Worm (Caenorhabditis elegans) whole organism, L1 larva: ENCODE results near the gene C16A3.2.

ENCODE experiments used
- C04F5.9 ChIP-seq: sonication (generic microtip); optimal IDR thresholded peaks from 2 replicates; lab custom pipeline; 2016; ENCODE audit warnings: missing genetic modification characterization, missing compliant biosample characterization
- C16A3.4 ChIP-seq: fragments of 150-350 bp; optimal IDR thresholded peaks from 2 replicates; lab custom pipeline; 2014; ENCODE audit warnings: missing biosample characterization, missing genetic modification characterization
- C34B4.2 ChIP-seq: sonication (generic microtip); optimal IDR thresholded peaks from 2 replicates; lab custom pipeline; 2017; ENCODE audit warnings: mild to moderate bottlenecking, missing genetic modification characterization, missing compliant biosample characterization
- aha-1 ChIP-seq: fragments of 150-350 bp; optimal IDR thresholded peaks from 2 replicates; lab custom pipeline; 2014; ENCODE audit warnings: missing biosample characterization, missing genetic modification characterization
- blmp-1 ChIP-seq: fragments of 150-350 bp; optimal IDR thresholded peaks from 2 replicates; lab custom pipeline; 2014; ENCODE audit warnings: missing biosample characterization, missing genetic modification characterization
- ceh-8 ChIP-seq: fragments of 200-800 bp; sonication (Bioruptor generic); optimal IDR thresholded peaks from 2 replicates; lab custom pipeline; 2018; ENCODE audit warnings: mild to moderate bottlenecking, missing genetic modification characterization, moderate library complexity, missing compliant biosample characterization
- ceh-82 ChIP-seq, 3 experiments: fragments of 150-350 bp in 1 of 3; sonication (generic microtip) in 2 of 3; optimal IDR thresholded peaks; 2 replicates each; lab custom pipeline; 2014 to 2017; ENCODE audit warnings: missing biosample characterization in 3 of 3, missing genetic modification characterization in 3 of 3
- ceh-88 ChIP-seq: fragments of 200-800 bp; sonication (Bioruptor generic); IDR thresholded peaks from 2 replicates; pipeline ENCODE4 v1.3.6; 2022; ENCODE audit warnings: missing genetic modification characterization, missing compliant biosample characterization
- ceh-90 ChIP-seq: sonication (generic microtip); optimal IDR thresholded peaks from 2 replicates; lab custom pipeline; 2016; ENCODE audit warnings: missing genetic modification characterization, missing compliant biosample characterization
- ces-1 ChIP-seq: fragments of 150-350 bp; optimal IDR thresholded peaks from 2 replicates; lab custom pipeline; 2014; ENCODE audit warnings: missing biosample characterization, missing genetic modification reagents, missing genetic modification characterization
- dpl-1 ChIP-seq, 3 experiments: fragments of 150-350 bp in 2 of 3; sonication (generic microtip) in 1 of 3; optimal IDR thresholded peaks; 2 replicates each; lab custom pipeline; 2014 to 2017; ENCODE audit warnings: missing biosample characterization in 3 of 3, missing genetic modification characterization in 3 of 3, missing genetic modification reagents in 3 of 3
- dsc-1 ChIP-seq: sonication (generic microtip); optimal IDR thresholded peaks from 2 replicates; lab custom pipeline; 2016; ENCODE audit warnings: mild to moderate bottlenecking, missing genetic modification characterization, missing compliant biosample characterization
- efl-3 ChIP-seq: fragments of 200-800 bp; sonication (Bioruptor generic); optimal IDR thresholded peaks from 2 replicates; lab custom pipeline; 2018; ENCODE audit warnings: mild to moderate bottlenecking, missing genetic modification characterization, missing compliant biosample characterization
- egl-13 ChIP-seq: sonication (generic microtip); optimal IDR thresholded peaks from 2 replicates; lab custom pipeline; 2016; ENCODE audit warnings: missing genotype, missing genetic modification reagents, missing genetic modification characterization, missing compliant biosample characterization
- egl-27 ChIP-seq, 2 experiments: fragments of 150-350 bp in 1 of 2; sonication (generic microtip); optimal IDR thresholded peaks; 3 replicates each; lab custom pipeline; 2017 to 2018; ENCODE audit warnings: missing biosample characterization in 2 of 2, missing genetic modification characterization in 2 of 2, missing genetic modification reagents in 2 of 2
- fkh-10 ChIP-seq: sonication (generic microtip); optimal IDR thresholded peaks from 2 replicates; lab custom pipeline; 2017; ENCODE audit warnings: missing biosample characterization, missing genetic modification reagents, missing genetic modification characterization
- fkh-8 ChIP-seq: sonication (generic microtip); optimal IDR thresholded peaks from 2 replicates; lab custom pipeline; 2016; ENCODE audit warnings: mild to moderate bottlenecking, missing genetic modification characterization, missing compliant biosample characterization
- fos-1 ChIP-seq: fragments of 150-350 bp; optimal IDR thresholded peaks from 2 replicates; lab custom pipeline; 2014; ENCODE audit warnings: missing biosample characterization, missing genetic modification characterization
- grh-1 ChIP-seq: fragments of 200-800 bp; sonication (Bioruptor generic); IDR thresholded peaks from 2 replicates; pipeline ENCODE4 v1.3.6; 2022; ENCODE audit warnings: missing genetic modification reagents, missing genetic modification characterization, missing compliant biosample characterization
- hlh-17 ChIP-seq: fragments of 200-800 bp; sonication (Bioruptor generic); optimal IDR thresholded peaks from 2 replicates; lab custom pipeline; 2018; ENCODE audit warnings: missing genetic modification characterization, mild to moderate bottlenecking, missing compliant biosample characterization, moderate library complexity, borderline replicate concordance
- hlh-4 ChIP-seq: sonication (generic microtip); optimal IDR thresholded peaks from 2 replicates; lab custom pipeline; 2016; ENCODE audit warnings: mild to moderate bottlenecking, missing genetic modification characterization, missing compliant biosample characterization
- irx-1 ChIP-seq: sonication (generic microtip); optimal IDR thresholded peaks from 2 replicates; lab custom pipeline; 2016; ENCODE audit warnings: missing genetic modification characterization, missing compliant biosample characterization
- isw-1 ChIP-seq: fragments of 200-800 bp; sonication (Bioruptor generic); IDR thresholded peaks from 2 replicates; pipeline ENCODE4 v1.3.6; 2022; ENCODE audit warnings: missing genetic modification characterization, missing compliant biosample characterization
- jun-1 ChIP-seq: fragments of 150-350 bp; optimal IDR thresholded peaks from 2 replicates; lab custom pipeline; 2014; ENCODE audit warnings: missing biosample characterization, missing genetic modification reagents, missing genetic modification characterization
- lin-35 ChIP-seq, 2 experiments: fragments of 150-350 bp; optimal IDR thresholded peaks; 2 replicates each; lab custom pipeline; 2014; ENCODE audit warnings: missing biosample characterization in 2 of 2, missing genetic modification characterization in 2 of 2, missing genetic modification reagents in 2 of 2
- lin-39 ChIP-seq: fragments of 150-350 bp; optimal IDR thresholded peaks from 2 replicates; lab custom pipeline; 2014; ENCODE audit warnings: missing biosample characterization, missing genetic modification reagents, missing genetic modification characterization
- lir-3 ChIP-seq: sonication (generic microtip); optimal IDR thresholded peaks from 2 replicates; lab custom pipeline; 2016; ENCODE audit warnings: mild to moderate bottlenecking, missing genetic modification characterization, moderate library complexity, missing compliant biosample characterization; ENCODE audit not compliant: poor library complexity
- mep-1 ChIP-seq: fragments of 150-350 bp; optimal IDR thresholded peaks from 2 replicates; lab custom pipeline; 2014; ENCODE audit warnings: missing biosample characterization, missing genetic modification characterization
- nhr-20 ChIP-seq: sonication (generic microtip); optimal IDR thresholded peaks from 2 replicates; lab custom pipeline; 2016; ENCODE audit warnings: mild to moderate bottlenecking, missing genetic modification characterization, missing compliant biosample characterization
- nhr-237 ChIP-seq: fragments of 150-350 bp; optimal IDR thresholded peaks from 2 replicates; lab custom pipeline; 2014; ENCODE audit warnings: missing biosample characterization, missing genetic modification characterization
- nhr-47 ChIP-seq: sonication (generic microtip); optimal IDR thresholded peaks from 2 replicates; lab custom pipeline; 2016; ENCODE audit warnings: mild to moderate bottlenecking, missing genetic modification characterization, moderate library complexity, missing compliant biosample characterization
- nhr-71 ChIP-seq: sonication (generic microtip); optimal IDR thresholded peaks from 2 replicates; lab custom pipeline; 2016; ENCODE audit warnings: mild to moderate bottlenecking, missing genetic modification characterization, moderate library complexity, missing compliant biosample characterization
- nhr-77 ChIP-seq: fragments of 150-350 bp; optimal IDR thresholded peaks from 2 replicates; lab custom pipeline; 2014; ENCODE audit warnings: missing biosample characterization, missing genetic modification characterization
- pag-3 ChIP-seq: sonication (generic microtip); optimal IDR thresholded peaks from 2 replicates; lab custom pipeline; 2017; ENCODE audit warnings: missing genetic modification characterization, mild to moderate bottlenecking, missing compliant biosample characterization, antibody characterized with exemption, borderline replicate concordance; ENCODE audit not compliant: insufficient read depth
- pqm-1 ChIP-seq: sonication (generic microtip); optimal IDR thresholded peaks from 3 replicates; lab custom pipeline; 2017; ENCODE audit warnings: missing biosample characterization, missing genetic modification characterization
- rnt-1 ChIP-seq: sonication (generic microtip); optimal IDR thresholded peaks from 2 replicates; lab custom pipeline; 2016; ENCODE audit warnings: mild to moderate bottlenecking, missing genetic modification characterization, moderate library complexity, missing compliant biosample characterization
- snpc-4 ChIP-seq: fragments of 150-350 bp; optimal IDR thresholded peaks from 2 replicates; lab custom pipeline; 2014; ENCODE audit warnings: missing biosample characterization, missing genetic modification characterization
- snu-23 ChIP-seq: sonication (generic microtip); optimal IDR thresholded peaks from 2 replicates; lab custom pipeline; 2016; ENCODE audit warnings: missing genetic modification characterization, missing compliant biosample characterization
- sox-4 ChIP-seq: sonication (generic microtip); optimal IDR thresholded peaks from 2 replicates; lab custom pipeline; 2016; ENCODE audit warnings: missing genetic modification characterization, missing compliant biosample characterization
- sptf-1 ChIP-seq: fragments of 150-350 bp; optimal IDR thresholded peaks from 2 replicates; lab custom pipeline; 2014; ENCODE audit warnings: missing biosample characterization, missing genetic modification characterization
- swsn-7 ChIP-seq: sonication (generic microtip); optimal IDR thresholded peaks from 2 replicates; lab custom pipeline; 2016; ENCODE audit warnings: missing genetic modification characterization, missing compliant biosample characterization
- tbx-2 ChIP-seq: sonication (generic microtip); optimal IDR thresholded peaks from 2 replicates; lab custom pipeline; 2016; ENCODE audit warnings: missing genetic modification characterization, missing compliant biosample characterization
- unc-130 ChIP-seq: fragments of 150-350 bp; optimal IDR thresholded peaks from 2 replicates; lab custom pipeline; 2017; ENCODE audit warnings: missing biosample characterization, missing genetic modification characterization, inconsistent platforms
- unc-30 ChIP-seq: sonication (generic microtip); optimal IDR thresholded peaks from 2 replicates; lab custom pipeline; 2017; ENCODE audit warnings: missing biosample characterization, missing genetic modification characterization
- unc-86 ChIP-seq: sonication (generic microtip); optimal IDR thresholded peaks from 2 replicates; lab custom pipeline; 2016; ENCODE audit warnings: missing genetic modification characterization, missing compliant biosample characterization
- unc-98 ChIP-seq: fragments of 200-800 bp; sonication (Bioruptor generic); IDR thresholded peaks from 2 replicates; pipeline ENCODE4 v1.3.6; 2022; ENCODE audit warnings: missing genetic modification characterization, missing compliant biosample characterization
- ztf-4 ChIP-seq: fragments of 150-350 bp; optimal IDR thresholded peaks from 2 replicates; lab custom pipeline; 2014; ENCODE audit warnings: missing biosample characterization, missing genetic modification characterization

The C16A3.2 gene

DNA sequence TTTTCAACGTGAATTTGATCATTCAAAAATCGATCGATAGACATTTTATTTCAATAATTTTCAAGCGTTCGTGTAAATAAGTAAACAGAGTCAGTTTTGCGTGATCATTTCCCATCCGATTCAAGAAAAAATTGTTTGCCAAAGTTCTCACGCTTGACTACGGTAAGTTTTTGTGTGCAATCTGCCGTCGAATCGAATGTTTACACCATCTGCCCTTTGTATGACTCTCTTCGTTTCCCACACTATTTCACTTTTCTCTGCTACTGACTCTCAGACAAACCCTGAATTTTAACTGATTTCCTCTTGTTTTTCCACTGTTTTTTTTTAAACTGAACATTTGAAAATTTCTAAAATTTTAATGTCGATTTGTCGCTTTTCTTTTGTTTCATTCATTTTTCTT lies 44.9 kb upstream of the C16A3.2 start (continued):
- TF ChIP-seq aha-1 (tag; lab: Kevin White, UChicago) (no peak), nhr-47 (tag; lab: Kevin White, UChicago) (peak; percentile 90), ceh-90 (tag; lab: Kevin White, UChicago) (peak; percentile 21), grh-1 (GFP tag; lab: Robert Waterston, UW) (peak; percentile 55; the same call in 1 of the 2 replicates), lin-35 (GFP tag; optimal IDR thresholded peaks at IDR 0.05; lab: Kevin White, UChicago) (peak; percentile 84 to 87), ceh-88 (GFP tag; lab: Robert Waterston, UW) (no peak), snu-23 (GFP tag; lab: Kevin White, UChicago) (peak; percentile 95), nhr-20 (tag; lab: Kevin White, UChicago) (peak; percentile 94), ces-1 (GFP tag; lab: Kevin White, UChicago) (no peak), tbx-2 (peak; percentile 81), mep-1 (tag; lab: Kevin White, UChicago) (peak; percentile 89), unc-30 (tag; lab: Kevin White, UChicago) (no peak), unc-86 (tag; lab: Kevin White, UChicago) (peak; percentile 78), C04F5.9 (tag; lab: Kevin White, UChicago) (peak; percentile 71), lin-39 (tag; lab: Kevin White, UChicago) (peak; percentile 33), ceh-8 (GFP tag; lab: Kevin White, UChicago) (peak; percentile 39), irx-1 (peak; percentile 84), unc-130 (tag; lab: Kevin White, UChicago) (peak; percentile 69), snpc-4 (tag; lab: Kevin White, UChicago) (peak; percentile 70), lir-3 (peak; percentile 51), C16A3.4 (tag; lab: Kevin White, UChicago) (peak; percentile 94), fkh-8 (tag; lab: Kevin White, UChicago) (peak; percentile 81), ceh-82 (tag; optimal IDR thresholded peaks at IDR 0.05; lab: Kevin White, UChicago) (peak; percentile 76 to 85 (median 79)), pag-3 (tag; lab: Kevin White, UChicago) (peak; percentile 49), nhr-237 (peak; percentile 52), hlh-4 (no peak), rnt-1 (tag; lab: Kevin White, UChicago) (peak; percentile 93), fkh-10 (peak; percentile 12)

DNA sequence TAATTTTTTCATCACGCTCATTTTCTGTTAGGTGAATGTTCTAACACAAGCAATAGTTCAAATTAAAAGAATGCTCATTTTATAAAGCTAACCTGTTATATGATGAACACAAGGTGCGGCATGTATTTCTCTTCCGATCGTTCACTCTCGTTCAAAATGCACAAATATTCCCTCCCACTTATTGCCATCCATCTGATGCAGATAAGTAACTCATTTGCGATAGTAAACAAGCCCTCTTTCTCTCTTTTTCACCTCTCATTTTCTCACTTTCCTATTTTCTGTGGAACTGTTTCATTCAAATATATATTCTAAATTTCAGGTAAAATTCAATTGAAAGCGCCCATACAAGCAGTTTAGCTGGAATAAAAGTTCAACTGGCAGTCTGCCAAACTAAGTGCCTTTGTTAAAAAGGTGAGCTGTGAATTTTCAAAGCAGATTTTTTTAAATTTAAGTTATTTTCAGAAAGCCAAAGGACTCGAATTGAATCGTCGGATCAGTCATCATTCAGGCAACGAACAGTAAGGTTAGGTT lies 43.6 kb upstream of the C16A3.2 start, which contains the start of the genes trmt-10C.2 and C56G2.22:
Gene trmt-10C.2 (plus strand): TSS at position 314 of the 531 bp plus-strand sequence.
Gene C56G2.22 (plus strand): TSS at position 481 of the 531 bp plus-strand sequence.
- TF ChIP-seq egl-27 (tag; optimal IDR thresholded peaks at IDR 0.05; lab: Kevin White, UChicago) (no peak), unc-130 (tag; lab: Kevin White, UChicago) (no peak), fos-1 (tag; lab: Kevin White, UChicago) (no peak), ceh-88 (GFP tag; lab: Robert Waterston, UW) (no peak), nhr-77 (no peak), unc-30 (tag; lab: Kevin White, UChicago) (no peak), jun-1 (no peak), egl-13 (no peak), pqm-1 (tag; lab: Kevin White, UChicago) (no peak), sox-4 (tag; lab: Kevin White, UChicago) (no peak), dsc-1 (tag; lab: Kevin White, UChicago) (no peak)
- TF ChIP-seq, all 84 proteins: peak for 0

DNA sequence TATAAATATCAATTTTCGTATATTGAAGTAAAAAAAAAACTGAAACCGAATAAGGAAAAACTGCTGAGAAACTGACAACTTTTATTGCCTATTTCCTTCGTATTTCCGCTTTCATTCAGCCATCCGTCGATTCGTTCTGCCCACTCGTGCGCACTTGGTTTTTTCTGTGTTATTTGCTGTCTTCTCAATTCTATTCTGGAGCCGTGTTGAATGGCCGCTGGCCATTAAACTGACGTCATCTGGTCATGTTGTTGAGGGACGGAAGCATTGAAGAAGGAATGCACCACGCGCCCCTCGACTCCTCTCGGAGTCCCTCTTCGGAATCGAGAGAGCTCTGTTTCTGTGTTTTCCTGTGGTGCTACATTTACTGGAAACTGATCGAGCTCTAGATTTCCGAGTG lies 41.1 kb upstream of the C16A3.2 start:
- TF ChIP-seq isw-1 (GFP tag; lab: Robert Waterston, UW) = 0 out of 2 replicates have a peak, but pooled peaks have one; percentile 2
- peak; percentile 67 for TF ChIP-seq nhr-71
- TF ChIP-seq jun-1 = no peak
- TF ChIP-seq C04F5.9 (tag; lab: Kevin White, UChicago) = no peak
- TF ChIP-seq unc-130 (tag; lab: Kevin White, UChicago) = no peak
- TF ChIP-seq sptf-1 = no peak
- TF ChIP-seq fkh-10 = peak; percentile 12
- no peak for TF ChIP-seq dpl-1 (GFP tag; optimal IDR thresholded peaks at IDR 0.05; lab: Kevin White, UChicago)
- TF ChIP-seq C34B4.2 (tag; lab: Kevin White, UChicago) = no peak
- peak; percentile 52 for TF ChIP-seq nhr-47 (tag; lab: Kevin White, UChicago)
- peak; percentile 21 for TF ChIP-seq swsn-7 (tag; lab: Kevin White, UChicago)
- no peak for TF ChIP-seq nhr-20 (tag; lab: Kevin White, UChicago)
- no peak for TF ChIP-seq sox-4 (tag; lab: Kevin White, UChicago)
- TF ChIP-seq ztf-4 (tag; lab: Kevin White, UChicago) = no peak
- TF ChIP-seq nhr-77 = no peak
- peak; percentile 1 for TF ChIP-seq dsc-1 (tag; lab: Kevin White, UChicago)
- peak; percentile 44 for TF ChIP-seq egl-13
- TF ChIP-seq hlh-17 (GFP tag; lab: Kevin White, UChicago) = no peak
- TF ChIP-seq unc-98 (GFP tag; lab: Robert Waterston, UW) = no peak
- TF ChIP-seq unc-86 (tag; lab: Kevin White, UChicago) = peak; percentile 37
- no peak for TF ChIP-seq blmp-1
- TF ChIP-seq efl-3 (GFP tag; lab: Kevin White, UChicago) = no peak
